Fruit fly (Drosophila melanogaster) whole organism, prepupa: Measurements from ENCODE around the gene slp1.
A peak's percentile ranks its signal among the peaks of the same experiment; 100 is the strongest.

Source experiments
- Blimp-1 ChIP-seq: fragments of 200-800 bp; sonication (Bioruptor generic); optimal IDR thresholded peaks from 3 replicates; lab custom pipeline; 2017; ENCODE audit warnings: missing biosample characterization, missing genetic modification characterization, mild to moderate bottlenecking, moderate library complexity, missing genetic modification reagents
- CG10631 ChIP-seq: fragments of 200-800 bp; sonication (Bioruptor generic); optimal IDR thresholded peaks from 2 replicates; lab custom pipeline; 2016; ENCODE audit warnings: missing biosample characterization, missing genetic modification characterization
- CG8119 ChIP-seq: fragments of 200-800 bp; sonication (Bioruptor generic); IDR thresholded peaks from 3 replicates; pipeline ENCODE4 v1.3.6; 2022; ENCODE audit warnings: missing biosample characterization, missing genetic modification characterization
- Eip78C ChIP-seq: fragments of 200-800 bp; sonication (Bioruptor generic); peaks from one replicate; lab custom pipeline; 2016; ENCODE audit warnings: missing biosample characterization, missing genetic modification characterization
- Ets96B ChIP-seq: fragments of 200-800 bp; optimal IDR thresholded peaks from 2 replicates; lab custom pipeline; 2019; ENCODE audit warnings: missing biosample characterization, mild to moderate bottlenecking, missing genetic modification characterization, moderate library complexity
- Gug ChIP-seq: fragments of 200-800 bp; sonication (Bioruptor generic); IDR thresholded peaks from 2 replicates; pipeline ENCODE4 v1.3.6; 2022; ENCODE audit warnings: missing biosample characterization, missing genetic modification characterization
- Sox102F ChIP-seq: fragments of 200-800 bp; sonication (Bioruptor generic); optimal IDR thresholded peaks from 2 replicates; lab custom pipeline; 2016; ENCODE audit warnings: missing biosample characterization, mild to moderate bottlenecking, missing genetic modification characterization

DNA sequence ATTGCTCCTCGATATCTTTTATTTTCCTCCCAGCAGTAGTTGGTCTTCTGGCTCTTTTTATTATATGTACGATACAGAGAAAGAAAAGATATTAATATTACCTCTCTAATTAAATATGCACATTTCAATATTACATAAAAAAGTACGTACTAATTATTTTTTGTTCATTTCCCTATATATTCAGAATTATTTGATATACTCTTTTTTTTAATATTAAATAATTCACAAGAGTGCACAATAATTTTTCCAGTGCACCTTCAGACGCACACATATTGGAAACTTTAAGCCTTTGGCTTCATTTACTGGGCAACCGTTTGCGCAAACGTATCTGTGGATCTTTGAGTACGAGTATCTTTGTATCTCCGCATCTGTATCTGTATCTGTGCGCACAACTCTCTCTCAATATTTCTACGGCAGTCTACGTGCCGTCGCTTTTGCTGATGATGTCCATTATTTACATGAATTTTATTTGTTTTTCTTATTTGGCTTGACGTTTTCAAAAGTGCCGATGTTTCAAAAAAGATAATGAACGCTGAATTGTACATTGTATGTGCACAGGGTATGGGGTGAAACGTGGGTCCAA lies 48.8 kb upstream of the slp1 start:
- TF ChIP-seq CG10631 (peak; percentile 89), Sox102F (GFP tag; lab: Kevin White, UChicago) (peak; percentile 76), Eip78C (GFP tag; lab: Kevin White, UChicago) (peak; percentile 96), Blimp-1 (GFP tag; lab: Kevin White, UChicago) (peak; percentile 70), CG8119 (GFP tag; lab: Robert Waterston, UW) (peak; percentile 95), Gug (GFP tag; lab: Robert Waterston, UW) (peak; percentile 89), Ets96B (tag; lab: Kevin White, UChicago) (peak; percentile 94)
